Worm (Caenorhabditis elegans): Measurements from ENCODE around the gene rap-3.

ce11 chrIV:11146492-11146891 lies 30.6 kb upstream of the rap-3 start:
- TF ChIP-seq pat-9 (tag; optimal IDR thresholded peaks at IDR 0.05) = no peak
- no peak for TF ChIP-seq nhr-11 (tag; optimal IDR thresholded peaks at IDR 0.05)
- no peak for TF ChIP-seq ceh-9 (tag; optimal IDR thresholded peaks at IDR 0.05)
- no peak for TF ChIP-seq unc-55 (GFP tag; optimal IDR thresholded peaks at IDR 0.05)
- no peak for TF ChIP-seq ceh-48 (tag; optimal IDR thresholded peaks at IDR 0.05)
- no peak for TF ChIP-seq F13H6.1 (tag; optimal IDR thresholded peaks at IDR 0.05)
- TF ChIP-seq sox-4 (tag; optimal IDR thresholded peaks at IDR 0.05) = no peak
